Fruit fly (Drosophila melanogaster): ENCODE results near the gene rst.

rst gene

DNA sequence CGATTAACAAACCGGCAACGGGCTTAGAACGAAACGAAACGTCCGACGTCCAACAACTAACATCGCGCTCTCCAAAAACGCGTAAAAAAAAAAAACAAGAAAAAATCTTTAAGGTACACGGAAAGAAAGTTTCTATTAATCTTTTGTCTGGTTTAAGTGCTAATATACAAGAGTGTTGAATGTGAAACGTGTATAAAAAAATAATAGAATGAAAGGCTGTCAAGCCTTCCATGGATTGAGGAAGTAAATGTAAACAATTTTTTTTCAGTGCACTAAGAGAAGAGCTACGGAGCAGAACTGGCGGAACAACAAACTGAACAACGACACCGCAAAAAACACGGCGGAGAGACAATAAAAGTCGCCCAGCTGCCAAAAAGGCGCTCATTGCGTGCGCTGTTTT, 53.9 kb downstream of the rst start, which contains the start of gene CG3588 (continued):
- no peak for TF ChIP-seq pfk (GFP tag; optimal IDR thresholded peaks at IDR 0.05)
- TF ChIP-seq jumu (GFP tag; optimal IDR thresholded peaks at IDR 0.05): no peak
- TF ChIP-seq Opbp (GFP tag; IDR thresholded peaks at IDR 0.05; ENCODE audit: partially characterized antibody): no peak
- TF ChIP-seq btn (GFP tag; optimal IDR thresholded peaks at IDR 0.05): peak; percentile 31
- peak; percentile 77 for TF ChIP-seq zfh2 (GFP tag; optimal IDR thresholded peaks at IDR 0.05)
- TF ChIP-seq CG7357 (GFP tag; IDR thresholded peaks at IDR 0.05): 0 out of 3 replicates have a peak, but pooled peaks have one; percentile 50
- peak; percentile 82 for TF ChIP-seq pho (GFP tag; optimal IDR thresholded peaks at IDR 0.05)
- peak; percentile 36; the same call in 1 of the 3 replicates for TF ChIP-seq CG11093 (GFP tag; IDR thresholded peaks at IDR 0.05)
- no peak for TF ChIP-seq CG17912 (GFP tag; optimal IDR thresholded peaks at IDR 0.05)
- TF ChIP-seq CG12744 (GFP tag; optimal IDR thresholded peaks at IDR 0.05): peak; percentile 81
- TF ChIP-seq cg (GFP tag; optimal IDR thresholded peaks at IDR 0.05): no peak
- peak; percentile 41 for TF ChIP-seq Fer2 (tag; optimal IDR thresholded peaks at IDR 0.05)
- TF ChIP-seq seq (GFP tag; IDR thresholded peaks at IDR 0.05): peak; percentile 73
- no peak for TF ChIP-seq hb (GFP tag; IDR thresholded peaks at IDR 0.05; ENCODE audit: partially characterized antibody)
- TF ChIP-seq CG16813 (GFP tag; IDR thresholded peaks at IDR 0.05; ENCODE audit: partially characterized antibody): no peak
- TF ChIP-seq amos (GFP tag; IDR thresholded peaks at IDR 0.05; ENCODE audit: partially characterized antibody): no peak
- peak; percentile 77 for TF ChIP-seq Ptx1 (GFP tag; IDR thresholded peaks at IDR 0.05)
- TF ChIP-seq gsb-n (tag; optimal IDR thresholded peaks at IDR 0.05): no peak
- TF ChIP-seq CG14441 (GFP tag; IDR thresholded peaks at IDR 0.05): peak; percentile 84
- TF ChIP-seq Lhr (GFP tag; optimal IDR thresholded peaks at IDR 0.05): no peak
- TF ChIP-seq sc (optimal IDR thresholded peaks at IDR 0.05): no peak
- no peak for TF ChIP-seq sc (GFP tag; optimal IDR thresholded peaks at IDR 0.05)
- peak; percentile 63; the same call in 1 of the 2 replicates for TF ChIP-seq Rx (GFP tag; IDR thresholded peaks at IDR 0.05)
- peak; percentile 76 for TF ChIP-seq CG10366 (GFP tag; IDR thresholded peaks at IDR 0.05)
- TF ChIP-seq GATAe (GFP tag; conservative IDR thresholded peaks at IDR 0.05): no peak
- TF ChIP-seq sisA (GFP tag; IDR thresholded peaks at IDR 0.05): peak; percentile 81
- no peak for TF ChIP-seq kay (GFP tag; optimal IDR thresholded peaks at IDR 0.05)
- TF ChIP-seq CG8359 (GFP tag; optimal IDR thresholded peaks at IDR 0.05; ENCODE audit: borderline replicate concordance): no peak
- TF ChIP-seq chm (GFP tag; IDR thresholded peaks at IDR 0.05): peak; percentile 54; the same call in 1 of the 2 replicates
- no peak for TF ChIP-seq CG6791 (GFP tag; IDR thresholded peaks at IDR 0.05; ENCODE audit: partially characterized antibody)
- TF ChIP-seq ab (GFP tag; optimal IDR thresholded peaks at IDR 0.05): no peak
- no peak for TF ChIP-seq z (GFP tag; IDR thresholded peaks at IDR 0.05)
- TF ChIP-seq CTCF (GFP tag; optimal IDR thresholded peaks at IDR 0.05): no peak
- TF ChIP-seq ac (GFP tag; optimal IDR thresholded peaks at IDR 0.05): no peak
- peak; percentile 41 for TF ChIP-seq CG10267 (tag; optimal IDR thresholded peaks at IDR 0.05)
- no peak for TF ChIP-seq crc (GFP tag; optimal IDR thresholded peaks at IDR 0.05)
- peak; percentile 44 for TF ChIP-seq Sox100B (GFP tag; optimal IDR thresholded peaks at IDR 0.05)
- TF ChIP-seq CG10321 (GFP tag; IDR thresholded peaks at IDR 0.05): no peak
- TF ChIP-seq CG6765 (GFP tag; optimal IDR thresholded peaks at IDR 0.05): peak; percentile 53
- no peak for TF ChIP-seq Tbp (GFP tag; optimal IDR thresholded peaks at IDR 0.05)
- TF ChIP-seq schlank (tag; optimal IDR thresholded peaks at IDR 0.05): peak; percentile 54
- peak; percentile 76 for TF ChIP-seq Xrp1 (GFP tag; IDR thresholded peaks at IDR 0.05)
- no peak for TF ChIP-seq en (GFP tag; optimal IDR thresholded peaks at IDR 0.05)
- TF ChIP-seq CG9932 (GFP tag; IDR thresholded peaks at IDR 0.05): peak; percentile 94
- peak; percentile 41 for TF ChIP-seq nau (GFP tag; optimal IDR thresholded peaks at IDR 0.05)
- TF ChIP-seq mld (GFP tag; IDR thresholded peaks at IDR 0.05; ENCODE audit: partially characterized antibody): no peak
- TF ChIP-seq Bteb2 (GFP tag; optimal IDR thresholded peaks at IDR 0.05): peak; percentile 80
- TF ChIP-seq rib (GFP tag; IDR thresholded peaks at IDR 0.05): peak; percentile 84
- no peak for TF ChIP-seq dan (GFP tag; IDR thresholded peaks at IDR 0.05)
- peak; percentile 47 for TF ChIP-seq tio (GFP tag; optimal IDR thresholded peaks at IDR 0.05)
- TF ChIP-seq Bgb (GFP tag; IDR thresholded peaks at IDR 0.05; ENCODE audit: partially characterized antibody): no peak
- peak; percentile 68 for TF ChIP-seq Ada2b (GFP tag; IDR thresholded peaks at IDR 0.05)

All from whole organism, embryonic.